Worm (Caenorhabditis elegans) whole organism, late embryonic: ENCODE data around the gene srg-55.

Experiments used
- ceh-14 ChIP-seq: sonication (generic microtip); optimal IDR thresholded peaks from 2 replicates; lab custom pipeline; 2016; ENCODE audit warnings: missing genotype, missing genetic modification characterization, missing compliant biosample characterization
- ceh-18 ChIP-seq: sonication (generic microtip); optimal IDR thresholded peaks from 2 replicates; lab custom pipeline; 2016; ENCODE audit warnings: missing genetic modification characterization, missing compliant biosample characterization
- ceh-2 ChIP-seq: sonication (generic microtip); optimal IDR thresholded peaks from 2 replicates; lab custom pipeline; 2016; ENCODE audit warnings: missing genotype, missing genetic modification characterization, missing compliant biosample characterization
- lin-11 ChIP-seq: fragments of 200-800 bp; sonication (Bioruptor generic); optimal IDR thresholded peaks from 2 replicates; lab custom pipeline; 2018; ENCODE audit warnings: mild to moderate bottlenecking, missing genetic modification characterization, missing compliant biosample characterization
- odd-2 ChIP-seq: sonication (generic microtip); optimal IDR thresholded peaks from 2 replicates; lab custom pipeline; 2017; ENCODE audit warnings: antibody characterized with exemption, mild to moderate bottlenecking, missing genetic modification characterization, missing compliant biosample characterization
- pqm-1 ChIP-seq: sonication (generic microtip); optimal IDR thresholded peaks from 2 replicates; lab custom pipeline; 2016; ENCODE audit warnings: missing genetic modification characterization, missing compliant biosample characterization
- tbx-2 ChIP-seq: sonication (generic microtip); optimal IDR thresholded peaks from 2 replicates; lab custom pipeline; 2016; ENCODE audit warnings: missing genetic modification characterization, missing compliant biosample characterization
- unc-55 ChIP-seq: sonication (generic microtip); optimal IDR thresholded peaks from 2 replicates; lab custom pipeline; 2017; ENCODE audit warnings: missing biosample characterization, missing genetic modification reagents, missing genetic modification characterization

ce11 chrV:14947022-14947421 lies 18.9 kb upstream of the srg-55 start, which contains the start of gene C30G7.4:
- TF ChIP-seq ceh-2 (tag; lab: Kevin White, UChicago) (no peak), ceh-14 (no peak), lin-11 (tag; lab: Kevin White, UChicago) (no peak), tbx-2 (tag; lab: Kevin White, UChicago) (no peak), odd-2 (no peak), pqm-1 (no peak), ceh-18 (no peak), unc-55 (GFP tag; lab: Kevin White, UChicago) (no peak)
